Fruit fly (Drosophila melanogaster) whole organism, embryonic: ENCODE results near the gene da.

Experiments used
- ATbp ChIP-seq: fragments of 200-800 bp; sonication (Bioruptor generic); optimal IDR thresholded peaks from 2 replicates; lab custom pipeline; 2017; ENCODE audit warnings: missing biosample characterization, mild to moderate bottlenecking, missing genetic modification characterization, missing genetic modification reagents
- Aef1 ChIP-seq: fragments of 200-800 bp; sonication (Bioruptor generic); IDR thresholded peaks from 3 replicates; pipeline ENCODE4 v1.3.6; 2022; ENCODE audit warnings: missing biosample characterization, missing genetic modification characterization
- C15 ChIP-seq: fragments of 200-800 bp; sonication (Bioruptor generic); IDR thresholded peaks from 3 replicates; pipeline ENCODE4 v1.3.6; 2022; ENCODE audit warnings: missing biosample characterization, missing genetic modification characterization
- CG10565 ChIP-seq: fragments of 200-800 bp; sonication (Bioruptor generic); optimal IDR thresholded peaks from 3 replicates; lab custom pipeline; 2016; ENCODE audit warnings: missing biosample characterization, mild to moderate bottlenecking, missing genetic modification characterization
- CG11085 ChIP-seq: fragments of 200-800 bp; sonication (Bioruptor generic); IDR thresholded peaks from 2 replicates; pipeline ENCODE4 v1.3.6; 2022; ENCODE audit warnings: missing biosample characterization, missing genetic modification characterization
- CG11456 ChIP-seq: fragments of 200-800 bp; sonication (Bioruptor generic); IDR thresholded peaks from 3 replicates; pipeline ENCODE4 v1.3.6; 2022; ENCODE audit warnings: missing biosample characterization, missing genetic modification characterization
- CG11696 ChIP-seq: fragments of 200-800 bp; sonication (Bioruptor generic); IDR thresholded peaks from 2 replicates; pipeline ENCODE4 v1.3.6; 2022; ENCODE audit warnings: missing biosample characterization, missing genetic modification characterization
- CG13424 ChIP-seq: fragments of 200-800 bp; sonication (Bioruptor generic); optimal IDR thresholded peaks from 2 replicates; lab custom pipeline; 2019; ENCODE audit warnings: missing biosample characterization, mild to moderate bottlenecking, missing genetic modification characterization, moderate library complexity
- CG14441 ChIP-seq: fragments of 200-800 bp; sonication (Bioruptor generic); IDR thresholded peaks from 2 replicates; pipeline ENCODE4 v1.3.6; 2022; ENCODE audit warnings: missing biosample characterization, missing genetic modification characterization
- CG14710 ChIP-seq: fragments of 200-800 bp; sonication (Bioruptor generic); optimal IDR thresholded peaks from 3 replicates; lab custom pipeline; 2019; ENCODE audit warnings: missing biosample characterization, mild to moderate bottlenecking, missing genetic modification characterization, moderate library complexity
- CG15601 ChIP-seq: fragments of 200-800 bp; sonication (Bioruptor generic); optimal IDR thresholded peaks from 3 replicates; lab custom pipeline; 2019; ENCODE audit warnings: missing biosample characterization, mild to moderate bottlenecking, missing genetic modification characterization, moderate library complexity
- CG17802 ChIP-seq: fragments of 200-800 bp; sonication (Bioruptor generic); optimal IDR thresholded peaks from 2 replicates; lab custom pipeline; 2018; ENCODE audit warnings: missing biosample characterization, mild to moderate bottlenecking, missing genetic modification characterization, moderate library complexity
- CG30403 ChIP-seq: fragments of 200-800 bp; sonication (Bioruptor generic); optimal IDR thresholded peaks from 3 replicates; lab custom pipeline; 2016; ENCODE audit warnings: missing biosample characterization, missing genetic modification characterization
- CG3065 ChIP-seq: fragments of 200-800 bp; sonication (Bioruptor generic); optimal IDR thresholded peaks from 2 replicates; lab custom pipeline; 2016; ENCODE audit warnings: missing biosample characterization, missing genetic modification characterization
- CG31441 ChIP-seq: fragments of 200-800 bp; sonication (Bioruptor generic); IDR thresholded peaks from 2 replicates; pipeline ENCODE4 v1.3.6; 2022; ENCODE audit warnings: missing biosample characterization, missing genetic modification characterization
- CG3163 ChIP-seq: fragments of 200-800 bp; sonication (Bioruptor generic); optimal IDR thresholded peaks from 3 replicates; lab custom pipeline; 2016; ENCODE audit warnings: missing biosample characterization, missing genetic modification characterization
- CG3726 ChIP-seq: fragments of 200-800 bp; sonication (Bioruptor generic); IDR thresholded peaks from 3 replicates; pipeline ENCODE4, ENCODE4 v1.3.6; 2022; ENCODE audit warnings: missing biosample characterization, missing genetic modification characterization
- CG3838 ChIP-seq: fragments of 200-800 bp; sonication (Bioruptor generic); optimal IDR thresholded peaks from 3 replicates; lab custom pipeline; 2016; ENCODE audit warnings: missing biosample characterization, missing genetic modification characterization
- CG4424 ChIP-seq: fragments of 200-800 bp; sonication (Bioruptor generic); optimal IDR thresholded peaks from 3 replicates; lab custom pipeline; 2016; ENCODE audit warnings: missing biosample characterization, missing genetic modification characterization
- CG9727 ChIP-seq: fragments of 200-800 bp; sonication (Bioruptor generic); optimal IDR thresholded peaks from 3 replicates; lab custom pipeline; 2017; ENCODE audit warnings: missing biosample characterization, mild to moderate bottlenecking, missing genetic modification characterization
- D19B ChIP-seq: fragments of 200-800 bp; sonication (Bioruptor generic); optimal IDR thresholded peaks from 2 replicates; lab custom pipeline; 2017; ENCODE audit warnings: missing biosample characterization, mild to moderate bottlenecking, missing genetic modification characterization
- Dfd ChIP-seq, 2 experiments: fragments of >200 bp; optimal IDR thresholded peaks; 2 replicates each; lab custom pipeline; 2017; ENCODE audit warnings: missing biosample characterization in 2 of 2, missing genetic modification characterization in 2 of 2
- Eip74EF ChIP-seq, 2 experiments: fragments of 200-800 bp in 1 of 2; fragments of >200 bp in 1 of 2; sonication (Bioruptor generic) in 1 of 2; optimal IDR thresholded peaks; 2 replicates each; lab custom pipeline; 2017 to 2019; ENCODE audit warnings: missing biosample characterization in 2 of 2, missing genetic modification characterization in 2 of 2, mild to moderate bottlenecking in 1 of 2, moderate library complexity in 1 of 2
- Hr3 ChIP-seq: fragments of 200-800 bp; sonication (Bioruptor generic); optimal IDR thresholded peaks from 3 replicates; lab custom pipeline; 2016; ENCODE audit warnings: missing biosample characterization, missing genetic modification characterization
- Hr51 ChIP-seq, 2 experiments: fragments of 200-800 bp; sonication (Bioruptor generic); optimal IDR thresholded peaks; 2 replicates in 1 of 2; 3 replicates in 1 of 2; lab custom pipeline; 2016 to 2018; ENCODE audit warnings: missing biosample characterization in 2 of 2, missing genetic modification characterization in 2 of 2, mild to moderate bottlenecking in 1 of 2, moderate library complexity in 1 of 2
- Hr78 ChIP-seq, 2 experiments: fragments of 200-800 bp in 1 of 2; fragments of >200 bp in 1 of 2; sonication (Bioruptor generic) in 1 of 2; optimal IDR thresholded peaks; 2 replicates each; lab custom pipeline; 2017 to 2019; ENCODE audit warnings: missing biosample characterization in 2 of 2, missing genetic modification characterization in 2 of 2, mild to moderate bottlenecking in 1 of 2, moderate library complexity in 1 of 2
- Lhr ChIP-seq: fragments of 200-800 bp; sonication (Bioruptor generic); optimal IDR thresholded peaks from 3 replicates; lab custom pipeline; 2017; ENCODE audit warnings: mild to moderate bottlenecking, missing biosample characterization, missing genetic modification reagents, missing genetic modification characterization
- Oli ChIP-seq: fragments of 200-800 bp; sonication (Bioruptor generic); optimal IDR thresholded peaks from 2 replicates; lab custom pipeline; 2018; ENCODE audit warnings: missing biosample characterization, mild to moderate bottlenecking, missing genetic modification characterization, moderate library complexity
- Opbp ChIP-seq: fragments of 200-800 bp; sonication (Bioruptor generic); IDR thresholded peaks from 3 replicates; pipeline ENCODE4 v1.3.6; 2022; ENCODE audit warnings: missing biosample characterization, missing genetic modification characterization; ENCODE audit not compliant: partially characterized antibody
- PHDP ChIP-seq: fragments of 200-800 bp; sonication (Bioruptor generic); optimal IDR thresholded peaks from 3 replicates; lab custom pipeline; 2018; ENCODE audit warnings: missing biosample characterization, mild to moderate bottlenecking, missing genetic modification characterization, moderate library complexity
- Usf ChIP-seq: fragments of 200-800 bp; sonication (Bioruptor generic); optimal IDR thresholded peaks from 2 replicates; lab custom pipeline; 2017; ENCODE audit warnings: missing genotype, missing biosample characterization, missing genetic modification characterization
- bowl ChIP-seq: fragments of 200-800 bp; sonication (Bioruptor generic); IDR thresholded peaks from 2 replicates; pipeline ENCODE4 v1.3.6; 2022; ENCODE audit warnings: missing biosample characterization, missing genetic modification characterization
- btn ChIP-seq: fragments of 200-800 bp; sonication (Bioruptor generic); optimal IDR thresholded peaks from 2 replicates; lab custom pipeline; 2016; ENCODE audit warnings: missing biosample characterization, missing genetic modification characterization
- cad ChIP-seq: fragments of >200 bp; optimal IDR thresholded peaks from 2 replicates; lab custom pipeline; 2017; ENCODE audit warnings: missing biosample characterization, missing genetic modification characterization
- cg ChIP-seq: fragments of 200-800 bp; sonication (Bioruptor generic); optimal IDR thresholded peaks from 3 replicates; lab custom pipeline; 2019; ENCODE audit warnings: missing biosample characterization, mild to moderate bottlenecking, missing genetic modification characterization, moderate library complexity
- crp ChIP-seq, 2 experiments: fragments of 200-800 bp; sonication (Bioruptor generic); optimal IDR thresholded peaks; 2 replicates in 1 of 2; 3 replicates in 1 of 2; lab custom pipeline; 2017; ENCODE audit warnings: missing biosample characterization in 2 of 2, missing genetic modification characterization in 2 of 2, mild to moderate bottlenecking in 1 of 2, moderate library complexity in 1 of 2
- esg ChIP-seq: fragments of 200-800 bp; sonication (Bioruptor generic); conservative IDR thresholded peaks from 2 replicates; pipeline ENCODE4 v1.3.6; 2022; ENCODE audit warnings: missing biosample characterization, missing genetic modification characterization
- fd96Cb ChIP-seq: fragments of 200-800 bp; sonication (Bioruptor generic); optimal IDR thresholded peaks from 2 replicates; lab custom pipeline; 2018; ENCODE audit warnings: missing biosample characterization, mild to moderate bottlenecking, missing genetic modification characterization, moderate library complexity
- ham ChIP-seq: fragments of 200-800 bp; sonication (Bioruptor generic); IDR thresholded peaks from 2 replicates; pipeline ENCODE4 v1.3.6; 2022; ENCODE audit warnings: missing biosample characterization, missing genetic modification characterization
- nerfin-2 ChIP-seq: fragments of 200-800 bp; sonication (Bioruptor generic); IDR thresholded peaks from 2 replicates; pipeline ENCODE4 v1.3.6; 2022; ENCODE audit warnings: missing biosample characterization, missing genetic modification characterization; ENCODE audit not compliant: partially characterized antibody
- pita ChIP-seq: fragments of 200-800 bp; sonication (Bioruptor generic); optimal IDR thresholded peaks from 2 replicates; lab custom pipeline; 2017; ENCODE audit warnings: missing biosample characterization, mild to moderate bottlenecking, missing genetic modification characterization
- slbo ChIP-seq: fragments of 200-800 bp; sonication (Bioruptor generic); IDR thresholded peaks from 2 replicates; pipeline ENCODE4 v1.3.6; 2022; ENCODE audit warnings: missing biosample characterization, missing genetic modification characterization
- slp2 ChIP-seq: fragments of 200-800 bp; sonication (Bioruptor generic); optimal IDR thresholded peaks from 2 replicates; lab custom pipeline; 2016; ENCODE audit warnings: missing biosample characterization, missing genetic modification characterization
- ssp ChIP-seq: fragments of 200-800 bp; sonication (Bioruptor generic); IDR thresholded peaks from 2 replicates; pipeline ENCODE4 v1.3.6; 2022; ENCODE audit warnings: missing biosample characterization, missing genetic modification characterization
- tgo ChIP-seq: fragments of 200-800 bp; sonication (Bioruptor generic); IDR thresholded peaks from 3 replicates; pipeline ENCODE4 v1.3.6; 2022; ENCODE audit warnings: missing biosample characterization, missing genetic modification characterization
- tio ChIP-seq: fragments of 200-800 bp; sonication (Bioruptor generic); optimal IDR thresholded peaks from 2 replicates; lab custom pipeline; 2017; ENCODE audit warnings: missing biosample characterization, missing genetic modification characterization, inconsistent platforms
- trh ChIP-seq: fragments of 200-800 bp; sonication (Bioruptor generic); optimal IDR thresholded peaks from 2 replicates; lab custom pipeline; 2016; ENCODE audit warnings: missing biosample characterization, missing genetic modification characterization
- z ChIP-seq: fragments of 200-800 bp; sonication (Bioruptor generic); IDR thresholded peaks from 3 replicates; pipeline ENCODE4 v1.3.6; 2022; ENCODE audit warnings: missing biosample characterization, missing genetic modification characterization
- zfh2 ChIP-seq: fragments of 200-800 bp; sonication (Bioruptor generic); optimal IDR thresholded peaks from 2 replicates; lab custom pipeline; 2016; ENCODE audit warnings: missing biosample characterization, missing genetic modification characterization

The da gene

DNA sequence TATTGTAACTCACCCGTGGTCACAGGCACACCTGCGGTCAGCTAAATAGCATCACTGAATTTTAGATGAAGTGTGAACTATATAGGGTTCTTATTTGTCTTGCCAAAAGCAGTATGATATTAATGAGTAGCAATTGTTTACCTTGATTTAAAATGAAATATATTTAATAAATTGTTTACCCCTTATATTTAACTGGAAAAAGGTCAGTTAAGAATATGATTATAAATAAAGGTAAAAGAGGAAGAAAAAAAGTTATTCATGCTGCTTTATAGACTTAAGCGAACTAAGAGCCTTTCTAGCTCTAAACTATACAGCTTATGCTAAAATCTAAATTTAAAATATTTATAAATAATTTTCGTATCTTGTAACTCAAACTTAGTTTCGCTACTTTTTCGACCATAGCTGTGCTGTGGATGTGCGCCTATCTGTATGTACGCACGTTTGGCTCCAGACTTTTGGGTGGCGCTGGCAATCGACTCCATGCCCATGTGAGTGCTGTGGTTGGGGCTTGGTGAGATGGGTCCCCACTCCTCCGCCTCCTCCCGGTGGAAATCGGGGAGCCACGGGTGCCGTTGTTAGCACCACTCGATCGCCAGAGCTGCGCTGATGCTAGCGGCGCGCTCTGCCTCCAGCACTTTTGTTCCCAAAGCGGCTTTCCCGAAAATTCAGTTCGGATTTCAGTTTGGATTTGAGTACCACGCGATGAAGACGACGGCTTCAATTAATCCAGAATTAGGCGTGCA lies 54.3 kb downstream of the da start, which contains the start of gene loh (continued):
- peak; percentile 36 for TF ChIP-seq D19B (GFP tag; lab: Kevin White, UChicago)
- peak; percentile 7 for TF ChIP-seq trh
- peak; percentile 64 for TF ChIP-seq CG4424
- no peak for TF ChIP-seq CG11085 (GFP tag; lab: Robert Waterston, UW)
- peak; percentile 51 for TF ChIP-seq PHDP (tag; lab: Kevin White, UChicago)
- no peak for TF ChIP-seq tgo
- no peak for TF ChIP-seq CG11456 (GFP tag; lab: Robert Waterston, UW)
- no peak for TF ChIP-seq pita (GFP tag; lab: Kevin White, UChicago)
- TF ChIP-seq Hr3, result peak; percentile 53
- TF ChIP-seq tio, result peak; percentile 55
- no peak for TF ChIP-seq CG3065 (GFP tag; lab: Kevin White, UChicago)
- no peak for TF ChIP-seq crp (GFP tag; optimal IDR thresholded peaks at IDR 0.05; lab: Kevin White, UChicago)
- TF ChIP-seq esg, result peak; percentile 25; the same call in 1 of the 2 replicates
- no peak for TF ChIP-seq cad (GFP tag; lab: Kevin White, UChicago)
- TF ChIP-seq slbo (GFP tag; lab: Robert Waterston, UW), result no peak
- TF ChIP-seq zfh2 (GFP tag; lab: Kevin White, UChicago), result no peak
- peak in 1 of 2 experiments; percentile 67 for TF ChIP-seq Eip74EF (GFP tag; optimal IDR thresholded peaks at IDR 0.05; lab: Kevin White, UChicago)
- 0 out of 3 replicates have a peak, but pooled peaks have one; percentile 12 for TF ChIP-seq z (GFP tag; lab: Robert Waterston, UW)
- peak; percentile 42 for TF ChIP-seq ATbp
- no peak for TF ChIP-seq CG14441
- no peak for TF ChIP-seq CG10565
- no peak for TF ChIP-seq Opbp (GFP tag; lab: Robert Waterston, UW)
- no peak for TF ChIP-seq C15 (GFP tag; lab: Robert Waterston, UW)
- peak; percentile 73 for TF ChIP-seq CG13424 (tag; lab: Kevin White, UChicago)
- peak; percentile 3 for TF ChIP-seq Usf (GFP tag; lab: Kevin White, UChicago)
- no peak for TF ChIP-seq Dfd (GFP tag; optimal IDR thresholded peaks at IDR 0.05; lab: Kevin White, UChicago)
- no peak for TF ChIP-seq btn (GFP tag; lab: Kevin White, UChicago)
- TF ChIP-seq CG3838 (GFP tag; lab: Kevin White, UChicago), result no peak
- no peak for TF ChIP-seq CG3726 (GFP tag; lab: Robert Waterston, UW)
- no peak for TF ChIP-seq Aef1 (GFP tag; lab: Robert Waterston, UW)
- no peak for TF ChIP-seq slp2 (GFP tag; lab: Kevin White, UChicago)
- peak; percentile 74 for TF ChIP-seq Oli
- TF ChIP-seq ssp (GFP tag; lab: Robert Waterston, UW), result no peak
- peak; percentile 56 for TF ChIP-seq CG15601 (tag; lab: Kevin White, UChicago)
- TF ChIP-seq CG31441, result peak; percentile 79
- TF ChIP-seq nerfin-2, result no peak
- TF ChIP-seq ham (GFP tag; lab: Robert Waterston, UW), result no peak
- TF ChIP-seq CG11696 (GFP tag; lab: Robert Waterston, UW), result peak; percentile 75
- peak in 1 of 2 experiments; percentile 79 for TF ChIP-seq Hr51 (GFP tag; optimal IDR thresholded peaks at IDR 0.05; lab: Kevin White, UChicago)
- TF ChIP-seq Lhr, result no peak
- peak; percentile 68 for TF ChIP-seq CG9727 (GFP tag; lab: Kevin White, UChicago)
- TF ChIP-seq cg (GFP tag; lab: Kevin White, UChicago), result peak; percentile 3
- TF ChIP-seq CG17802 (tag; lab: Kevin White, UChicago), result no peak
- TF ChIP-seq Hr78 (GFP tag; optimal IDR thresholded peaks at IDR 0.05; lab: Kevin White, UChicago), result no peak
- TF ChIP-seq fd96Cb (tag; lab: Kevin White, UChicago), result peak; percentile 71
- TF ChIP-seq CG3163 (GFP tag; lab: Kevin White, UChicago), result no peak
- no peak for TF ChIP-seq bowl (GFP tag; lab: Robert Waterston, UW)
- peak; percentile 75 for TF ChIP-seq CG14710
- peak; percentile 62 for TF ChIP-seq CG30403 (GFP tag; lab: Kevin White, UChicago)
